Worm (Caenorhabditis elegans): Measurements from ENCODE around the gene F53F4.18.

The F53F4.18 gene

ce11 chrV:13578637-13579036 lies 11.3 kb upstream of the F53F4.18 start, which contains the start of gene C50B8.6 (continued):
- no peak for TF ChIP-seq lim-7 (GFP tag; IDR thresholded peaks at IDR 0.05)
- TF ChIP-seq aly-2 (tag; optimal IDR thresholded peaks at IDR 0.05) = no peak
- TF ChIP-seq daf-16 (GFP tag; optimal IDR thresholded peaks at IDR 0.05) = no peak
- TF ChIP-seq daf-16 (tag; optimal IDR thresholded peaks at IDR 0.05) = peak; percentile 77
- no peak for TF ChIP-seq T20F7.1 (GFP tag; optimal IDR thresholded peaks at IDR 0.05)
- TF ChIP-seq hmg-1.1 (GFP tag; IDR thresholded peaks at IDR 0.05) = no peak
- no peak for TF ChIP-seq F44E2.7 (GFP tag; IDR thresholded peaks at IDR 0.05)
- no peak for TF ChIP-seq tra-1 (GFP tag; IDR thresholded peaks at IDR 0.05)
- TF ChIP-seq ceh-20 (GFP tag; IDR thresholded peaks at IDR 0.05) = no peak
- TF ChIP-seq lsy-2 (tag; optimal IDR thresholded peaks at IDR 0.05) = no peak
- TF ChIP-seq nhr-76 (tag; optimal IDR thresholded peaks at IDR 0.05) = no peak
- TF ChIP-seq daf-12 (tag; optimal IDR thresholded peaks at IDR 0.05) = no peak
- TF ChIP-seq D1046.2 (GFP tag; IDR thresholded peaks at IDR 0.05) = no peak
- TF ChIP-seq gei-8 (GFP tag; optimal IDR thresholded peaks at IDR 0.05) = no peak
- no peak for TF ChIP-seq spr-1 (tag; optimal IDR thresholded peaks at IDR 0.05)
- no peak for TF ChIP-seq nhr-48 (tag; optimal IDR thresholded peaks at IDR 0.05)
- TF ChIP-seq nhr-102 (tag; optimal IDR thresholded peaks at IDR 0.05) = no peak
- no peak for TF ChIP-seq saeg-2 (GFP tag; IDR thresholded peaks at IDR 0.05)
- TF ChIP-seq fkh-10 (GFP tag; optimal IDR thresholded peaks at IDR 0.05) = no peak
- peak; percentile 36 for TF ChIP-seq hlh-11 (tag; optimal IDR thresholded peaks at IDR 0.05)
- TF ChIP-seq nhr-28 (tag; optimal IDR thresholded peaks at IDR 0.05) = peak; percentile 50
- TF ChIP-seq madf-5 (GFP tag; IDR thresholded peaks at IDR 0.05) = no peak
- TF ChIP-seq ctbp-1 (GFP tag; IDR thresholded peaks at IDR 0.05) = no peak
- peak; percentile 26 for TF ChIP-seq mxl-3 (GFP tag; optimal IDR thresholded peaks at IDR 0.05)
- TF ChIP-seq set-16 (GFP tag; IDR thresholded peaks at IDR 0.05) = no peak
- peak; percentile 34 for TF ChIP-seq dve-1 (tag; optimal IDR thresholded peaks at IDR 0.05; ENCODE audit: insufficient read depth)
- TF ChIP-seq tag-97 (GFP tag; IDR thresholded peaks at IDR 0.05) = no peak
- TF ChIP-seq nhr-77 (tag; optimal IDR thresholded peaks at IDR 0.05) = no peak
- no peak for TF ChIP-seq hif-1 (tag; optimal IDR thresholded peaks at IDR 0.05)
- no peak for TF ChIP-seq egl-27 (tag; optimal IDR thresholded peaks at IDR 0.05)
- no peak for TF ChIP-seq skn-1 (tag; optimal IDR thresholded peaks at IDR 0.05)

DNA sequence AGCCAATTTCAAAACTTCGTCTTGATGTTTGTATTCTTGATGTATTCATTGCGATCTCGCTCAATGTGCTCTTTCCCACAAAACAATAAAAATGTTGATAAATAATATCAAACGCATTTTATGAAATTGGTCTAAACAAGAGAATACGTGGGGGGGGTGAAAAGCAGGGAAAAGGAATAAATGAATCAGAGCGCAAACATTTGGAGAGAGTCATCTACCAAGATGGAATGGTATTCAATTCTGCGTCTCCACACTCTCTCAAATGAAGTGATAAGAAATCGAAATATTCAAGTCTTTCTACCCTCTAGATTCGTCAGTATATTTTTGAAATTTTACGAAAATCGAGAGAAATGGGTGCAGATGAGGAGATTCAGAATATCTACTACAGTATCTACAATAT lies 9.2 kb upstream of the F53F4.18 start, which contains the start of gene C50B8.5:
Gene C50B8.5 (plus strand): TSS at position 273 of the 400 bp plus-strand sequence.
- TF ChIP-seq spr-1 (tag; optimal IDR thresholded peaks at IDR 0.05) = no peak
- TF ChIP-seq lir-3 (tag; optimal IDR thresholded peaks at IDR 0.05) = no peak
- no peak for TF ChIP-seq ceh-44 (GFP tag; IDR thresholded peaks at IDR 0.05)
- no peak for TF ChIP-seq mxl-2 (GFP tag; conservative IDR thresholded peaks at IDR 0.05)
- TF ChIP-seq Y5F2A.4 (GFP tag; optimal IDR thresholded peaks at IDR 0.05) = no peak
- no peak for TF ChIP-seq spr-3 (GFP tag; optimal IDR thresholded peaks at IDR 0.05)
- TF ChIP-seq nhr-6 (tag; optimal IDR thresholded peaks at IDR 0.05) = peak; percentile 88
- TF ChIP-seq F37D6.2 (tag; optimal IDR thresholded peaks at IDR 0.05) = no peak
- no peak for TF ChIP-seq nhr-28 (tag; optimal IDR thresholded peaks at IDR 0.05)
- no peak for TF ChIP-seq rbr-2 (tag; optimal IDR thresholded peaks at IDR 0.05)
- TF ChIP-seq vab-7 (GFP tag; IDR thresholded peaks at IDR 0.05) = no peak
- peak; percentile 8 for TF ChIP-seq mep-1 (tag; optimal IDR thresholded peaks at IDR 0.05)
- TF ChIP-seq F44E2.7 (GFP tag; IDR thresholded peaks at IDR 0.05) = no peak
- TF ChIP-seq zip-2 (tag; optimal IDR thresholded peaks at IDR 0.05) = no peak
- no peak for TF ChIP-seq lin-15B (tag; optimal IDR thresholded peaks at IDR 0.05)
- TF ChIP-seq tag-97 (GFP tag; IDR thresholded peaks at IDR 0.05) = no peak
- TF ChIP-seq nhr-41 (GFP tag; IDR thresholded peaks at IDR 0.05) = no peak
- no peak for TF ChIP-seq hif-1 (tag; optimal IDR thresholded peaks at IDR 0.05)
- TF ChIP-seq unc-130 (GFP tag; optimal IDR thresholded peaks at IDR 0.05) = no peak
- TF ChIP-seq hlh-30 (tag; optimal IDR thresholded peaks at IDR 0.05; ENCODE audit: insufficient read depth) = no peak
- TF ChIP-seq dmd-6 (GFP tag; IDR thresholded peaks at IDR 0.05) = peak; percentile 8; the same call in 1 of the 2 replicates
- no peak for TF ChIP-seq dmd-8 (GFP tag; IDR thresholded peaks at IDR 0.05)
- TF ChIP-seq nhr-111 (GFP tag; optimal IDR thresholded peaks at IDR 0.05) = no peak
- no peak for TF ChIP-seq daf-8 (GFP tag; IDR thresholded peaks at IDR 0.05)
- TF ChIP-seq snpc-1.2 (GFP tag; IDR thresholded peaks at IDR 0.05) = no peak
- no peak for TF ChIP-seq unc-39 (tag; optimal IDR thresholded peaks at IDR 0.05)
- peak; percentile 0 for TF ChIP-seq duxl-1 (tag; optimal IDR thresholded peaks at IDR 0.05; ENCODE audit: poor library complexity)
